Worm (Caenorhabditis elegans) whole organism, L4 larva: ENCODE data around the gene C02G6.3.

Source experiments
- D1046.2 ChIP-seq: fragments of 200-800 bp; sonication (Bioruptor generic); IDR thresholded peaks from 2 replicates; pipeline ENCODE4 v1.3.6; 2022; ENCODE audit warnings: missing genetic modification characterization, missing compliant biosample characterization
- F37D6.2 ChIP-seq: sonication (generic microtip); optimal IDR thresholded peaks from 2 replicates; lab custom pipeline; 2016; ENCODE audit warnings: mild to moderate bottlenecking, missing genetic modification characterization, missing compliant biosample characterization
- F44E2.7 ChIP-seq: fragments of 200-800 bp; sonication (Bioruptor generic); IDR thresholded peaks from 2 replicates; pipeline ENCODE4 v2.1.2; 2022; ENCODE audit warnings: missing genetic modification characterization, missing compliant biosample characterization
- F49E8.2 ChIP-seq: sonication (generic microtip); optimal IDR thresholded peaks from 2 replicates; lab custom pipeline; 2016; ENCODE audit warnings: missing compliant biosample characterization, mild to moderate bottlenecking, missing genetic modification characterization, borderline replicate concordance
- R02D3.7 ChIP-seq: fragments of 150-350 bp; sonication (generic microtip); optimal IDR thresholded peaks from 3 replicates; lab custom pipeline; 2014; ENCODE audit warnings: missing biosample characterization, missing genetic modification characterization
- T26A8.4 ChIP-seq: fragments of 200-800 bp; sonication (Bioruptor generic); IDR thresholded peaks from 2 replicates; pipeline ENCODE4 v1.3.6; 2022; ENCODE audit warnings: missing genetic modification characterization, missing compliant biosample characterization
- Y105C5A.15 ChIP-seq: fragments of 200-800 bp; sonication (Bioruptor generic); IDR thresholded peaks from 2 replicates; pipeline ENCODE4 v1.3.6; 2022; ENCODE audit warnings: missing genetic modification characterization, missing compliant biosample characterization
- Y48G9A.11 ChIP-seq: fragments of 200-800 bp; sonication (Bioruptor generic); IDR thresholded peaks from 2 replicates; pipeline ENCODE4 v1.3.6; 2022; ENCODE audit warnings: missing genetic modification reagents, missing genetic modification characterization, missing compliant biosample characterization
- Y5F2A.4 ChIP-seq: fragments of 200-800 bp; sonication (Bioruptor generic); optimal IDR thresholded peaks from 2 replicates; lab custom pipeline; 2018; ENCODE audit warnings: mild to moderate bottlenecking, missing genetic modification characterization, missing compliant biosample characterization
- Y75B8A.6 ChIP-seq: fragments of 200-800 bp; sonication (Bioruptor generic); IDR thresholded peaks from 2 replicates; pipeline ENCODE4 v1.3.6; 2022; ENCODE audit warnings: missing genetic modification reagents, missing genetic modification characterization, missing compliant biosample characterization
- ZK546.5 ChIP-seq, 2 experiments: sonication (generic microtip); optimal IDR thresholded peaks; 2 replicates each; lab custom pipeline; 2017; ENCODE audit warnings: missing biosample characterization in 2 of 2, missing genetic modification characterization in 2 of 2
- ama-1 ChIP-seq: fragments of 150-350 bp; optimal IDR thresholded peaks from 2 replicates; lab custom pipeline; 2014; ENCODE audit warnings: inconsistent platforms, mixed read lengths
- arid-1 ChIP-seq: fragments of 200-800 bp; sonication (Bioruptor generic); conservative IDR thresholded peaks from 2 replicates; pipeline ENCODE4 v1.3.6; 2022; ENCODE audit warnings: missing genetic modification reagents, missing genetic modification characterization, missing compliant biosample characterization
- attf-4 ChIP-seq: sonication (generic microtip); optimal IDR thresholded peaks from 3 replicates; lab custom pipeline; 2017; ENCODE audit warnings: missing biosample characterization, missing genetic modification characterization
- ceh-20 ChIP-seq: fragments of 200-800 bp; sonication (Bioruptor generic); IDR thresholded peaks from 2 replicates; pipeline ENCODE4 v1.3.6; 2022; ENCODE audit warnings: missing genetic modification reagents, missing genetic modification characterization, missing compliant biosample characterization
- cey-2 ChIP-seq: sonication (generic microtip); optimal IDR thresholded peaks from 3 replicates; lab custom pipeline; 2017; ENCODE audit warnings: missing genetic modification characterization, mild to moderate bottlenecking, missing compliant biosample characterization, antibody characterized with exemption, borderline replicate concordance; ENCODE audit not compliant: insufficient read depth
- ctbp-1 ChIP-seq: fragments of 200-800 bp; sonication (Bioruptor generic); IDR thresholded peaks from 2 replicates; pipeline ENCODE4 v1.3.6; 2022; ENCODE audit warnings: missing genetic modification reagents, missing genetic modification characterization, missing compliant biosample characterization
- daf-8 ChIP-seq: fragments of 200-800 bp; sonication (Bioruptor generic); IDR thresholded peaks from 2 replicates; pipeline ENCODE4 v1.3.6; 2022; ENCODE audit warnings: missing genetic modification characterization, missing compliant biosample characterization
- dmd-6 ChIP-seq: fragments of 200-800 bp; sonication (Bioruptor generic); IDR thresholded peaks from 2 replicates; pipeline ENCODE4 v1.3.6; 2022; ENCODE audit warnings: missing genetic modification reagents, missing genetic modification characterization, missing compliant biosample characterization
- duxl-1 ChIP-seq: sonication (generic microtip); optimal IDR thresholded peaks from 2 replicates; lab custom pipeline; 2016; ENCODE audit warnings: mild to moderate bottlenecking, missing genetic modification characterization, moderate library complexity, missing compliant biosample characterization; ENCODE audit not compliant: poor library complexity
- dve-1 ChIP-seq: sonication (generic microtip); optimal IDR thresholded peaks from 2 replicates; lab custom pipeline; 2017; ENCODE audit warnings: antibody characterized with exemption, mild to moderate bottlenecking, missing genetic modification characterization, missing compliant biosample characterization; ENCODE audit not compliant: insufficient read depth
- fkh-10 ChIP-seq: fragments of 150-350 bp; optimal IDR thresholded peaks from 2 replicates; lab custom pipeline; 2014; ENCODE audit warnings: missing biosample characterization, missing genetic modification reagents, missing genetic modification characterization
- hif-1 ChIP-seq, 2 experiments: sonication (generic microtip); optimal IDR thresholded peaks; 2 replicates each; lab custom pipeline; 2016 to 2017; ENCODE audit warnings: missing compliant biosample characterization in 2 of 2, missing genetic modification characterization in 2 of 2, missing genetic modification reagents in 2 of 2, missing genotype in 2 of 2, mild to moderate bottlenecking in 1 of 2
- hlh-11 ChIP-seq: fragments of 200-800 bp; sonication (Bioruptor generic); optimal IDR thresholded peaks from 2 replicates; lab custom pipeline; 2018; ENCODE audit warnings: mild to moderate bottlenecking, missing genetic modification characterization, missing compliant biosample characterization
- hlh-30 ChIP-seq: sonication (generic microtip); optimal IDR thresholded peaks from 2 replicates; lab custom pipeline; 2017; ENCODE audit warnings: antibody characterized with exemption, mild to moderate bottlenecking, missing genetic modification characterization, missing compliant biosample characterization; ENCODE audit not compliant: insufficient read depth
- jun-1 ChIP-seq: fragments of 150-350 bp; optimal IDR thresholded peaks from 2 replicates; lab custom pipeline; 2014; ENCODE audit warnings: missing biosample characterization, missing genetic modification reagents, missing genetic modification characterization
- lin-15B ChIP-seq: fragments of 150-350 bp; sonication (generic microtip); optimal IDR thresholded peaks from 3 replicates; lab custom pipeline; 2014; ENCODE audit warnings: missing biosample characterization, missing genetic modification characterization
- lin-29 ChIP-seq: fragments of 200-800 bp; sonication (Bioruptor generic); IDR thresholded peaks from 2 replicates; pipeline ENCODE4 v1.3.6; 2022; ENCODE audit warnings: missing genetic modification reagents, missing genetic modification characterization, missing compliant biosample characterization
- lin-38 ChIP-seq: fragments of 200-800 bp; sonication (Bioruptor generic); IDR thresholded peaks from 2 replicates; pipeline ENCODE4 v1.3.6; 2022; ENCODE audit warnings: missing genetic modification reagents, missing genetic modification characterization, missing compliant biosample characterization
- lin-39 ChIP-seq: fragments of 150-350 bp; optimal IDR thresholded peaks from 2 replicates; lab custom pipeline; 2014; ENCODE audit warnings: missing biosample characterization, missing genetic modification reagents, missing genetic modification characterization
- lsy-2 ChIP-seq, 2 experiments: fragments of 150-350 bp in 1 of 2; sonication (generic microtip) in 1 of 2; optimal IDR thresholded peaks; 2 replicates each; lab custom pipeline; 2014 to 2017; ENCODE audit warnings: missing biosample characterization in 2 of 2, missing genetic modification characterization in 2 of 2
- mdt-29 ChIP-seq: fragments of 200-800 bp; sonication (Bioruptor generic); IDR thresholded peaks from 2 replicates; pipeline ENCODE4 v1.3.6; 2022; ENCODE audit warnings: missing genetic modification reagents, missing genetic modification characterization, missing compliant biosample characterization
- mep-1 ChIP-seq: fragments of 150-350 bp; sonication (generic microtip); optimal IDR thresholded peaks from 3 replicates; lab custom pipeline; 2014; ENCODE audit warnings: missing biosample characterization, missing genetic modification characterization
- mes-2 ChIP-seq: sonication (generic microtip); optimal IDR thresholded peaks from 2 replicates; lab custom pipeline; 2016; ENCODE audit warnings: missing genotype, mild to moderate bottlenecking, missing genetic modification characterization, missing compliant biosample characterization; ENCODE audit not compliant: poor library complexity, severe bottlenecking
- mxl-2 ChIP-seq: fragments of 200-800 bp; sonication (Bioruptor generic); conservative IDR thresholded peaks from 2 replicates; pipeline ENCODE4 v1.3.6; 2022; ENCODE audit warnings: missing genetic modification reagents, missing genetic modification characterization, missing compliant biosample characterization
- nhr-102 ChIP-seq: sonication (generic microtip); optimal IDR thresholded peaks from 2 replicates; lab custom pipeline; 2016; ENCODE audit warnings: mild to moderate bottlenecking, missing genetic modification characterization, moderate library complexity, missing compliant biosample characterization
- nhr-237 ChIP-seq: sonication (generic microtip); optimal IDR thresholded peaks from 2 replicates; lab custom pipeline; 2017; ENCODE audit warnings: missing biosample characterization, missing genetic modification characterization
- nhr-42 ChIP-seq: fragments of 200-800 bp; sonication (Bioruptor generic); IDR thresholded peaks from 2 replicates; pipeline ENCODE4 v1.3.6; 2022; ENCODE audit warnings: missing genetic modification characterization, missing compliant biosample characterization
- nhr-77 ChIP-seq: fragments of 150-350 bp; optimal IDR thresholded peaks from 2 replicates; lab custom pipeline; 2014; ENCODE audit warnings: missing biosample characterization, missing genetic modification characterization
- saeg-2 ChIP-seq: fragments of 200-800 bp; sonication (Bioruptor generic); IDR thresholded peaks from 2 replicates; pipeline ENCODE4 v1.3.6; 2022; ENCODE audit warnings: missing genetic modification reagents, missing genetic modification characterization, missing compliant biosample characterization
- snpc-4 ChIP-seq: fragments of 150-350 bp; optimal IDR thresholded peaks from 2 replicates; lab custom pipeline; 2014; ENCODE audit warnings: missing biosample characterization, missing genetic modification characterization
- spr-3 ChIP-seq: fragments of 200-800 bp; sonication (Bioruptor generic); optimal IDR thresholded peaks from 2 replicates; lab custom pipeline; 2018; ENCODE audit warnings: mild to moderate bottlenecking, missing genetic modification characterization, missing compliant biosample characterization
- unc-62 ChIP-seq, 3 experiments: fragments of 150-350 bp in 1 of 3; sonication (generic microtip); optimal IDR thresholded peaks in 2 of 3; peaks in 1 of 3; 1 replicate in 1 of 3; 2 replicates in 2 of 3; lab custom pipeline; 2014 to 2017; ENCODE audit warnings: missing biosample characterization in 3 of 3, missing genetic modification characterization in 3 of 3, missing genetic modification reagents in 3 of 3, missing genotype in 1 of 3
- zfp-2 ChIP-seq: sonication (generic microtip); optimal IDR thresholded peaks from 2 replicates; lab custom pipeline; 2016; ENCODE audit warnings: mild to moderate bottlenecking, missing genetic modification characterization, missing compliant biosample characterization

C02G6.3 gene

ce11 chrV:5843415-5844337 is 36.5 kb upstream of the C02G6.3 start (continued):
- TF ChIP-seq hif-1 (tag; optimal IDR thresholded peaks at IDR 0.05; lab: Kevin White, UChicago) (peak in 1 of 2 experiments; percentile 5), lsy-2 (tag; optimal IDR thresholded peaks at IDR 0.05; lab: Kevin White, UChicago) (peak in 1 of 2 experiments; percentile 50), mxl-2 (GFP tag; lab: Robert Waterston, UW) (0 out of 2 replicates have a peak, but pooled peaks have one; percentile 4), R02D3.7 (no peak), lin-38 (GFP tag; lab: Robert Waterston, UW) (peak; percentile 4; the same call in 1 of the 2 replicates), ceh-20 (GFP tag; lab: Robert Waterston, UW) (0 out of 2 replicates have a peak, but pooled peaks have one; percentile 42), nhr-77 (tag; lab: Kevin White, UChicago) (peak; percentile 87), dmd-6 (GFP tag; lab: Robert Waterston, UW) (peak; percentile 78), jun-1 (tag; lab: Kevin White, UChicago) (no peak), T26A8.4 (GFP tag; lab: Robert Waterston, UW) (peak; percentile 10; the same call in 1 of the 2 replicates), F37D6.2 (no peak), F44E2.7 (no peak)

ce11 chrV:5844349-5844760 is 35.8 kb upstream of the C02G6.3 start:
- TF ChIP-seq snpc-4 (tag; lab: Kevin White, UChicago), result no peak
- TF ChIP-seq nhr-77 (tag; lab: Kevin White, UChicago), result peak; percentile 50
- no peak for TF ChIP-seq ZK546.5 (tag; optimal IDR thresholded peaks at IDR 0.05; lab: Kevin White, UChicago)
- TF ChIP-seq Y105C5A.15 (GFP tag; lab: Robert Waterston, UW), result no peak
- no peak for TF ChIP-seq spr-3
- peak; percentile 58 for TF ChIP-seq nhr-102
- no peak for TF ChIP-seq lin-15B (tag; lab: Kevin White, UChicago)
- TF ChIP-seq Y75B8A.6 (GFP tag; lab: Robert Waterston, UW), result no peak
- no peak; the same call in none of the 2 replicates for TF ChIP-seq lin-38 (GFP tag; lab: Robert Waterston, UW)
- peak; percentile 83 for TF ChIP-seq cey-2 (tag; lab: Kevin White, UChicago)
- TF ChIP-seq daf-8 (GFP tag; lab: Robert Waterston, UW), result no peak
- TF ChIP-seq unc-62 (GFP tag; optimal IDR thresholded peaks at IDR 0.05 in 1 of 2; lab: Kevin White, UChicago), result peak in 1 of 2 experiments; percentile 99
- no peak for TF ChIP-seq unc-62 (tag; optimal IDR thresholded peaks at IDR 0.05; lab: Kevin White, UChicago)
- TF ChIP-seq Y48G9A.11 (GFP tag; lab: Robert Waterston, UW), result no peak
- TF ChIP-seq zfp-2 (tag; lab: Kevin White, UChicago), result no peak
- no peak; the same call in 1 of the 2 replicates for TF ChIP-seq ctbp-1 (GFP tag; lab: Robert Waterston, UW)
- TF ChIP-seq lin-29 (GFP tag; lab: Robert Waterston, UW), result peak; percentile 66; the same call in 1 of the 2 replicates
- TF ChIP-seq F49E8.2 (tag; lab: Kevin White, UChicago), result no peak
- peak; percentile 60; the same call in 1 of the 2 replicates for TF ChIP-seq nhr-42 (GFP tag; lab: Robert Waterston, UW)
- no peak for TF ChIP-seq duxl-1 (tag; lab: Kevin White, UChicago)
- TF ChIP-seq fkh-10 (GFP tag; lab: Kevin White, UChicago), result no peak
- no peak for TF ChIP-seq F37D6.2
- peak; percentile 34 for TF ChIP-seq ama-1
- TF ChIP-seq arid-1 (GFP tag; lab: Robert Waterston, UW), result no peak
- peak in 1 of 2 experiments; percentile 63 for TF ChIP-seq lsy-2 (tag; optimal IDR thresholded peaks at IDR 0.05; lab: Kevin White, UChicago)
- TF ChIP-seq F44E2.7, result no peak
- TF ChIP-seq mes-2 (tag; lab: Kevin White, UChicago), result no peak
- no peak for TF ChIP-seq attf-4 (tag; lab: Kevin White, UChicago)
- TF ChIP-seq D1046.2, result no peak
- peak; percentile 99 for TF ChIP-seq hlh-30
- no peak for TF ChIP-seq Y5F2A.4
- no peak for TF ChIP-seq nhr-237
- peak; percentile 94 for TF ChIP-seq hlh-11
- peak; percentile 79; the same call in 1 of the 2 replicates for TF ChIP-seq ceh-20 (GFP tag; lab: Robert Waterston, UW)
- no peak for TF ChIP-seq lin-39 (tag; lab: Kevin White, UChicago)
- peak; percentile 74 for TF ChIP-seq mep-1 (tag; lab: Kevin White, UChicago)
- peak; percentile 67; the same call in 1 of the 2 replicates for TF ChIP-seq mdt-29 (GFP tag; lab: Robert Waterston, UW)
- no peak for TF ChIP-seq saeg-2 (GFP tag; lab: Robert Waterston, UW)
- TF ChIP-seq dve-1 (tag; lab: Kevin White, UChicago), result peak; percentile 86
